Worm (Caenorhabditis elegans) whole organism, L1 larva: ENCODE results near the gene T14G11.1.

Experiments used
- C16A3.4 ChIP-seq: fragments of 150-350 bp; optimal IDR thresholded peaks from 2 replicates; lab custom pipeline; 2014; ENCODE audit warnings: missing biosample characterization, missing genetic modification characterization
- F16B12.6 ChIP-seq: fragments of 150-350 bp; optimal IDR thresholded peaks from 2 replicates; lab custom pipeline; 2014; ENCODE audit warnings: missing biosample characterization, missing genetic modification characterization
- aly-2 ChIP-seq: fragments of 150-350 bp; optimal IDR thresholded peaks from 2 replicates; lab custom pipeline; 2014; ENCODE audit warnings: missing biosample characterization, missing genetic modification characterization
- ama-1 ChIP-seq: fragments of 150-350 bp; optimal IDR thresholded peaks from 2 replicates; lab custom pipeline; 2014
- blmp-1 ChIP-seq: fragments of 150-350 bp; optimal IDR thresholded peaks from 2 replicates; lab custom pipeline; 2014; ENCODE audit warnings: missing biosample characterization, missing genetic modification characterization
- ceh-63 ChIP-seq: fragments of 200-800 bp; sonication (Bioruptor generic); optimal IDR thresholded peaks from 2 replicates; lab custom pipeline; 2018; ENCODE audit warnings: mild to moderate bottlenecking, missing genetic modification characterization, missing compliant biosample characterization
- ceh-8 ChIP-seq: fragments of 200-800 bp; sonication (Bioruptor generic); optimal IDR thresholded peaks from 2 replicates; lab custom pipeline; 2018; ENCODE audit warnings: mild to moderate bottlenecking, missing genetic modification characterization, moderate library complexity, missing compliant biosample characterization
- ces-1 ChIP-seq: fragments of 150-350 bp; optimal IDR thresholded peaks from 2 replicates; lab custom pipeline; 2014; ENCODE audit warnings: missing biosample characterization, missing genetic modification reagents, missing genetic modification characterization
- dpl-1 ChIP-seq, 3 experiments: fragments of 150-350 bp in 2 of 3; sonication (generic microtip) in 1 of 3; optimal IDR thresholded peaks; 2 replicates each; lab custom pipeline; 2014 to 2017; ENCODE audit warnings: missing biosample characterization in 3 of 3, missing genetic modification characterization in 3 of 3, missing genetic modification reagents in 3 of 3
- dsc-1 ChIP-seq: sonication (generic microtip); optimal IDR thresholded peaks from 2 replicates; lab custom pipeline; 2016; ENCODE audit warnings: mild to moderate bottlenecking, missing genetic modification characterization, missing compliant biosample characterization
- efl-1 ChIP-seq, 4 experiments: fragments of 150-350 bp; optimal IDR thresholded peaks in 3 of 4; peaks in 1 of 4; 1 replicate in 1 of 4; 2 replicates in 3 of 4; lab custom pipeline; 2014; ENCODE audit warnings: missing biosample characterization in 2 of 4, missing genetic modification characterization in 2 of 4, missing genetic modification reagents in 2 of 4
- efl-3 ChIP-seq: fragments of 200-800 bp; sonication (Bioruptor generic); optimal IDR thresholded peaks from 2 replicates; lab custom pipeline; 2018; ENCODE audit warnings: mild to moderate bottlenecking, missing genetic modification characterization, missing compliant biosample characterization
- elt-2 ChIP-seq: sonication (generic microtip); optimal IDR thresholded peaks from 2 replicates; lab custom pipeline; 2016; ENCODE audit warnings: missing genetic modification characterization, mild to moderate bottlenecking, inconsistent platforms, missing compliant biosample characterization, missing genetic modification reagents
- elt-3 ChIP-seq, 6 experiments: fragments of 150-350 bp in 1 of 6; sonication (generic microtip); optimal IDR thresholded peaks; 2 replicates each; lab custom pipeline; 2017 to 2018; ENCODE audit warnings: missing biosample characterization in 6 of 6, missing genetic modification characterization in 6 of 6, inconsistent platforms in 1 of 6
- fkh-10 ChIP-seq: sonication (generic microtip); optimal IDR thresholded peaks from 2 replicates; lab custom pipeline; 2017; ENCODE audit warnings: missing biosample characterization, missing genetic modification reagents, missing genetic modification characterization
- fkh-4 ChIP-seq: sonication (generic microtip); optimal IDR thresholded peaks from 2 replicates; lab custom pipeline; 2016; ENCODE audit warnings: missing compliant biosample characterization, missing genetic modification characterization, borderline replicate concordance
- fkh-8 ChIP-seq: sonication (generic microtip); optimal IDR thresholded peaks from 2 replicates; lab custom pipeline; 2016; ENCODE audit warnings: mild to moderate bottlenecking, missing genetic modification characterization, missing compliant biosample characterization
- fos-1 ChIP-seq: fragments of 150-350 bp; optimal IDR thresholded peaks from 2 replicates; lab custom pipeline; 2014; ENCODE audit warnings: missing biosample characterization, missing genetic modification characterization
- hlh-4 ChIP-seq: sonication (generic microtip); optimal IDR thresholded peaks from 2 replicates; lab custom pipeline; 2016; ENCODE audit warnings: mild to moderate bottlenecking, missing genetic modification characterization, missing compliant biosample characterization
- hpl-2 ChIP-seq: fragments of 150-350 bp; optimal IDR thresholded peaks from 2 replicates; lab custom pipeline; 2014; ENCODE audit warnings: missing biosample characterization, missing genetic modification reagents, missing genetic modification characterization
- isw-1 ChIP-seq: fragments of 200-800 bp; sonication (Bioruptor generic); IDR thresholded peaks from 2 replicates; pipeline ENCODE4 v1.3.6; 2022; ENCODE audit warnings: missing genetic modification characterization, missing compliant biosample characterization
- lin-13 ChIP-seq: fragments of 150-350 bp; optimal IDR thresholded peaks from 2 replicates; lab custom pipeline; 2014; ENCODE audit warnings: missing biosample characterization, missing genetic modification reagents, missing genetic modification characterization
- lin-14 ChIP-seq: fragments of 200-800 bp; sonication (Bioruptor generic); optimal IDR thresholded peaks from 2 replicates; lab custom pipeline; 2018; ENCODE audit warnings: mild to moderate bottlenecking, missing genetic modification characterization, moderate library complexity, missing compliant biosample characterization
- lin-39 ChIP-seq: fragments of 150-350 bp; optimal IDR thresholded peaks from 2 replicates; lab custom pipeline; 2014; ENCODE audit warnings: missing biosample characterization, missing genetic modification reagents, missing genetic modification characterization
- lsy-2 ChIP-seq, 2 experiments: fragments of 150-350 bp; optimal IDR thresholded peaks; 2 replicates each; lab custom pipeline; 2014; ENCODE audit warnings: missing biosample characterization in 2 of 2, missing genetic modification characterization in 2 of 2
- mef-2 ChIP-seq: fragments of 150-350 bp; optimal IDR thresholded peaks from 2 replicates; lab custom pipeline; 2014; ENCODE audit warnings: missing biosample characterization, missing genetic modification characterization
- mep-1 ChIP-seq: fragments of 150-350 bp; optimal IDR thresholded peaks from 2 replicates; lab custom pipeline; 2014; ENCODE audit warnings: missing biosample characterization, missing genetic modification characterization
- nhr-20 ChIP-seq: sonication (generic microtip); optimal IDR thresholded peaks from 2 replicates; lab custom pipeline; 2016; ENCODE audit warnings: mild to moderate bottlenecking, missing genetic modification characterization, missing compliant biosample characterization
- nhr-237 ChIP-seq: fragments of 150-350 bp; optimal IDR thresholded peaks from 2 replicates; lab custom pipeline; 2014; ENCODE audit warnings: missing biosample characterization, missing genetic modification characterization
- nhr-28 ChIP-seq: fragments of 150-350 bp; optimal IDR thresholded peaks from 2 replicates; lab custom pipeline; 2014; ENCODE audit warnings: missing biosample characterization, missing genetic modification characterization
- nhr-71 ChIP-seq: sonication (generic microtip); optimal IDR thresholded peaks from 2 replicates; lab custom pipeline; 2016; ENCODE audit warnings: mild to moderate bottlenecking, missing genetic modification characterization, moderate library complexity, missing compliant biosample characterization
- nhr-77 ChIP-seq: fragments of 150-350 bp; optimal IDR thresholded peaks from 2 replicates; lab custom pipeline; 2014; ENCODE audit warnings: missing biosample characterization, missing genetic modification characterization
- nhr-85 ChIP-seq: sonication (generic microtip); peaks from one replicate; lab custom pipeline; 2016; ENCODE audit warnings: missing genetic modification characterization, inconsistent platforms, missing compliant biosample characterization
- nhr-90 ChIP-seq: sonication (generic microtip); optimal IDR thresholded peaks from 2 replicates; lab custom pipeline; 2016; ENCODE audit warnings: mild to moderate bottlenecking, missing genetic modification characterization, missing compliant biosample characterization; ENCODE audit not compliant: poor library complexity
- pax-3 ChIP-seq: fragments of 200-800 bp; sonication (Bioruptor generic); optimal IDR thresholded peaks from 2 replicates; lab custom pipeline; 2018; ENCODE audit warnings: mild to moderate bottlenecking, missing genetic modification characterization, moderate library complexity, missing compliant biosample characterization
- pqm-1 ChIP-seq: sonication (generic microtip); optimal IDR thresholded peaks from 3 replicates; lab custom pipeline; 2017; ENCODE audit warnings: missing biosample characterization, missing genetic modification characterization
- rnt-1 ChIP-seq: sonication (generic microtip); optimal IDR thresholded peaks from 2 replicates; lab custom pipeline; 2016; ENCODE audit warnings: mild to moderate bottlenecking, missing genetic modification characterization, moderate library complexity, missing compliant biosample characterization
- snu-23 ChIP-seq: sonication (generic microtip); optimal IDR thresholded peaks from 2 replicates; lab custom pipeline; 2016; ENCODE audit warnings: missing genetic modification characterization, missing compliant biosample characterization
- sox-4 ChIP-seq: sonication (generic microtip); optimal IDR thresholded peaks from 2 replicates; lab custom pipeline; 2016; ENCODE audit warnings: missing genetic modification characterization, missing compliant biosample characterization
- sptf-1 ChIP-seq: fragments of 150-350 bp; optimal IDR thresholded peaks from 2 replicates; lab custom pipeline; 2014; ENCODE audit warnings: missing biosample characterization, missing genetic modification characterization
- swsn-7 ChIP-seq: sonication (generic microtip); optimal IDR thresholded peaks from 2 replicates; lab custom pipeline; 2016; ENCODE audit warnings: missing genetic modification characterization, missing compliant biosample characterization
- unc-30 ChIP-seq: sonication (generic microtip); optimal IDR thresholded peaks from 2 replicates; lab custom pipeline; 2017; ENCODE audit warnings: missing biosample characterization, missing genetic modification characterization
- unc-62 ChIP-seq: fragments of 150-350 bp; optimal IDR thresholded peaks from 2 replicates; lab custom pipeline; 2014; ENCODE audit warnings: missing biosample characterization, missing genetic modification reagents, missing genetic modification characterization
- vab-15 ChIP-seq: sonication (generic microtip); optimal IDR thresholded peaks from 2 replicates; lab custom pipeline; 2017; ENCODE audit warnings: missing genotype, mild to moderate bottlenecking, missing genetic modification characterization, missing compliant biosample characterization
- xbp-1 ChIP-seq: sonication (generic microtip); optimal IDR thresholded peaks from 2 replicates; lab custom pipeline; 2016; ENCODE audit warnings: missing genetic modification characterization, missing compliant biosample characterization
- zip-4 ChIP-seq: fragments of 200-800 bp; sonication (Bioruptor generic); optimal IDR thresholded peaks from 2 replicates; lab custom pipeline; 2018; ENCODE audit warnings: mild to moderate bottlenecking, missing genetic modification characterization, moderate library complexity, missing compliant biosample characterization
- ztf-11 ChIP-seq, 2 experiments: sonication (generic microtip); optimal IDR thresholded peaks; 2 replicates each; lab custom pipeline; 2016 to 2017; ENCODE audit warnings: missing genetic modification characterization in 2 of 2, missing biosample characterization in 1 of 2, missing compliant biosample characterization in 1 of 2
- ztf-4 ChIP-seq: fragments of 150-350 bp; optimal IDR thresholded peaks from 2 replicates; lab custom pipeline; 2014; ENCODE audit warnings: missing biosample characterization, missing genetic modification characterization

The T14G11.1 gene

ce11 chrX:2705809-2706378, 17.1 kb downstream of the T14G11.1 start, which contains the start of gene igcm-3:
TSS of gene igcm-3 (minus strand) at chrX:2705859.
- TF ChIP-seq elt-2 (tag; lab: Kevin White, UChicago) (no peak), nhr-85 (peak; percentile 41), blmp-1 (tag; lab: Kevin White, UChicago) (peak; percentile 29), lin-14 (peak; percentile 4)

DNA sequence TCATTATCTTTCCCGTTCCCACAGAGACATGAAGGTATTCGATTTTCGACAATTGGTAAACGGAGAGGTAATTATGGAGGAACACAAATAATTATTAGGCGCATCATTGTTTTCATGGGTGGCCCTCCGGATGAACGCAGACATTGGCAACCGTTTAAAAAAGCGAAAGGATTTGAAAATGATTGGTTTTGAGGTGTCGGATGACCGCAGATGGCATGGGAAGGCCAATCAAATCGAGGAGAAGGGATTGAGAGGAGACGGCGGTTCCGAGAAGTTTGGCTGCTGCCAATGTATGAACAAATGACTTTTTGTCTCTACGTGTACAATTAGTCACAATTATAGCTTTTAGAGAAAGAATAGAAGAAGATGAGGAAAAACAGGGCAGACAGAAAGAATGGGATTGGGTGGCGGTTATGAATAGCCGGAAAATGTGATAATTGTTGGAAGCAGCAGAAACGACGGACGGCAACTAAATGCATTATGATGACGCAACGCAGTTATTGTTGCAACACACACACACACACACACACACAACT, 18.8 kb downstream of the T14G11.1 start:
- TF ChIP-seq C16A3.4 (tag; lab: Kevin White, UChicago) = no peak
- TF ChIP-seq lin-14 = peak; percentile 4
- TF ChIP-seq nhr-85 = peak; percentile 57
- TF ChIP-seq blmp-1 (tag; lab: Kevin White, UChicago) = peak; percentile 83
- TF ChIP-seq efl-1 (optimal IDR thresholded peaks at IDR 0.05; lab: Kevin White, UChicago) = no peak
- peak in 1 of 2 experiments; percentile 14 for TF ChIP-seq efl-1 (GFP tag; optimal IDR thresholded peaks at IDR 0.05 in 1 of 2; lab: Kevin White, UChicago)
- no peak for TF ChIP-seq xbp-1 (tag; lab: Kevin White, UChicago)

ce11 chrX:2709183-2709582, 20.4 kb downstream of the T14G11.1 start:
- TF ChIP-seq mep-1 (tag; lab: Kevin White, UChicago) (peak; percentile 4), elt-2 (tag; lab: Kevin White, UChicago) (no peak), lin-39 (tag; lab: Kevin White, UChicago) (peak; percentile 55), nhr-28 (tag; lab: Kevin White, UChicago) (no peak), dsc-1 (tag; lab: Kevin White, UChicago) (no peak), isw-1 (no peak), efl-3 (GFP tag; lab: Kevin White, UChicago) (peak; percentile 16), nhr-90 (tag; lab: Kevin White, UChicago) (peak; percentile 17), ama-1 (lab: Kevin White, UChicago) (no peak), lsy-2 (tag; optimal IDR thresholded peaks at IDR 0.05; lab: Kevin White, UChicago) (no peak), unc-30 (tag; lab: Kevin White, UChicago) (no peak), nhr-20 (tag; lab: Kevin White, UChicago) (peak; percentile 26), pqm-1 (tag; lab: Kevin White, UChicago) (no peak), nhr-71 (peak; percentile 20), fkh-8 (no peak), mef-2 (no peak), ceh-63 (no peak), fos-1 (no peak), swsn-7 (tag; lab: Kevin White, UChicago) (no peak), zip-4 (GFP tag; lab: Kevin White, UChicago) (no peak), vab-15 (no peak), dpl-1 (GFP tag; optimal IDR thresholded peaks at IDR 0.05; lab: Kevin White, UChicago) (no peak), snu-23 (GFP tag; lab: Kevin White, UChicago) (peak; percentile 12), lin-13 (no peak), fkh-4 (tag; lab: Kevin White, UChicago) (no peak), hlh-4 (tag; lab: Kevin White, UChicago) (no peak), unc-62 (GFP tag; lab: Kevin White, UChicago) (no peak), fkh-10 (GFP tag; lab: Kevin White, UChicago) (no peak), rnt-1 (tag; lab: Kevin White, UChicago) (no peak), ces-1 (GFP tag; lab: Kevin White, UChicago) (no peak), pax-3 (tag; lab: Kevin White, UChicago) (no peak), elt-3 (tag; optimal IDR thresholded peaks at IDR 0.05; lab: Kevin White, UChicago) (no peak), hpl-2 (GFP tag; lab: Kevin White, UChicago) (no peak), ceh-8 (no peak), F16B12.6 (tag; lab: Kevin White, UChicago) (no peak), nhr-237 (no peak), C16A3.4 (tag; lab: Kevin White, UChicago) (no peak), ztf-11 (tag; optimal IDR thresholded peaks at IDR 0.05; lab: Kevin White, UChicago) (no peak), ztf-4 (tag; lab: Kevin White, UChicago) (no peak), sptf-1 (tag; lab: Kevin White, UChicago) (no peak), nhr-77 (tag; lab: Kevin White, UChicago) (no peak), aly-2 (tag; lab: Kevin White, UChicago) (no peak), sox-4 (tag; lab: Kevin White, UChicago) (no peak)
